Worm (Caenorhabditis elegans) whole organism, early embryonic: Measurements from ENCODE around the gene D2096.5.

Experiments used
- ama-1 ChIP-seq: fragments of 150-350 bp; optimal IDR thresholded peaks from 2 replicates; lab custom pipeline; 2014
- ceh-13 ChIP-seq: fragments of 200-800 bp; sonication (Bioruptor generic); optimal IDR thresholded peaks from 2 replicates; lab custom pipeline; 2018; ENCODE audit warnings: mild to moderate bottlenecking, missing genetic modification characterization, missing compliant biosample characterization
- hmg-4 ChIP-seq: fragments of 200-800 bp; sonication (Bioruptor generic); optimal IDR thresholded peaks from 2 replicates; lab custom pipeline; 2018; ENCODE audit warnings: mild to moderate bottlenecking, missing genetic modification characterization, missing compliant biosample characterization
- sea-1 ChIP-seq: fragments of 200-800 bp; sonication (Bioruptor generic); conservative IDR thresholded peaks from 2 replicates; pipeline ENCODE4 v1.3.6; 2022; ENCODE audit warnings: missing genetic modification characterization, missing compliant biosample characterization

DNA sequence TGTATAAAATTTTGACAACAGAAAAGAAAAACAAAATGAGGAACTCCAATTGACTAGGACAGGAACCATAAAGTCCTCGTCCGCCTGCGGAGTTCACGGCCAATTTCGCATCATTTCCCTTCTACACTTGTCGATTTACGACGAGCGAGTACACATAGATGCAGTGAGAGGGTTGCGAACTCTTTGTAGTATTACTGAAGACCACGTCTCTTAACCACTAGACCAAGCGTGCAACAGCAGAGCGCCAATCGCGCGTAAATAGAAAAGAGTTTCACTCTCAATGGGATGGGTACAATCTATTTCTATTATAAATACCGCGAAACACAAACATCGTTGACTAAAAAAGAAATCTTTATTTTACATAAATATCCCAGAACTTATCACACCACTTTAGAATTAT is 15.8 kb upstream of the D2096.5 start:
- TF ChIP-seq sea-1 (GFP tag; lab: Robert Waterston, UW) (peak; percentile 92), ama-1 (lab: Kevin White, UChicago) (no peak), hmg-4 (peak; percentile 96), ceh-13 (GFP tag; lab: Kevin White, UChicago) (peak; percentile 82)
